Worm (Caenorhabditis elegans) whole organism, L3 larva: Measurements from ENCODE around the gene K02E11.4.

Source experiments
- R02D3.7 ChIP-seq: fragments of 150-350 bp; optimal IDR thresholded peaks from 2 replicates; lab custom pipeline; 2014; ENCODE audit warnings: missing biosample characterization, missing genetic modification characterization
- ZK546.5 ChIP-seq: sonication (generic microtip); optimal IDR thresholded peaks from 2 replicates; lab custom pipeline; 2017; ENCODE audit warnings: missing biosample characterization, missing genetic modification characterization
- ama-1 ChIP-seq: fragments of 150-350 bp; optimal IDR thresholded peaks from 2 replicates; lab custom pipeline; 2018
- ceh-28 ChIP-seq: fragments of 150-350 bp; optimal IDR thresholded peaks from 2 replicates; lab custom pipeline; 2014; ENCODE audit warnings: missing biosample characterization, missing genetic modification reagents, missing genetic modification characterization
- daf-12 ChIP-seq: fragments of 150-350 bp; optimal IDR thresholded peaks from 2 replicates; lab custom pipeline; 2014; ENCODE audit warnings: missing biosample characterization, missing genetic modification reagents, missing genetic modification characterization
- egl-27 ChIP-seq: sonication (generic microtip); optimal IDR thresholded peaks from 4 replicates; lab custom pipeline; 2017; ENCODE audit warnings: missing biosample characterization, missing genetic modification reagents, missing genetic modification characterization
- egl-5 ChIP-seq: fragments of 150-350 bp; optimal IDR thresholded peaks from 2 replicates; lab custom pipeline; 2017; ENCODE audit warnings: missing biosample characterization, missing genetic modification reagents, missing genetic modification characterization, inconsistent platforms
- elt-1 ChIP-seq: fragments of 150-350 bp; optimal IDR thresholded peaks from 2 replicates; lab custom pipeline; 2014; ENCODE audit warnings: missing biosample characterization, missing genetic modification characterization
- elt-2 ChIP-seq: sonication (generic microtip); optimal IDR thresholded peaks from 2 replicates; lab custom pipeline; 2016; ENCODE audit warnings: missing genetic modification reagents, mild to moderate bottlenecking, missing genetic modification characterization, missing compliant biosample characterization
- elt-3 ChIP-seq, 3 experiments: fragments of 150-350 bp in 1 of 3; sonication (generic microtip) in 2 of 3; optimal IDR thresholded peaks; 2 replicates in 2 of 3; 4 replicates in 1 of 3; lab custom pipeline; 2014 to 2017; ENCODE audit warnings: missing biosample characterization in 3 of 3, missing genetic modification characterization in 3 of 3
- fkh-10 ChIP-seq: sonication (generic microtip); optimal IDR thresholded peaks from 2 replicates; lab custom pipeline; 2017; ENCODE audit warnings: missing biosample characterization, missing genetic modification reagents, missing genetic modification characterization
- fkh-2 ChIP-seq: fragments of 150-350 bp; optimal IDR thresholded peaks from 2 replicates; lab custom pipeline; 2014; ENCODE audit warnings: missing biosample characterization, missing genetic modification reagents, missing genetic modification characterization
- hmg-11 ChIP-seq: sonication (generic microtip); optimal IDR thresholded peaks from 2 replicates; lab custom pipeline; 2016; ENCODE audit warnings: missing genetic modification characterization, missing compliant biosample characterization
- lin-39 ChIP-seq: fragments of 150-350 bp; optimal IDR thresholded peaks from 2 replicates; lab custom pipeline; 2018; ENCODE audit warnings: missing biosample characterization, missing genetic modification reagents, missing genetic modification characterization
- lsy-12 ChIP-seq: sonication (generic microtip); optimal IDR thresholded peaks from 2 replicates; lab custom pipeline; 2016; ENCODE audit warnings: mild to moderate bottlenecking, missing genetic modification characterization, missing compliant biosample characterization
- mml-1 ChIP-seq: fragments of 150-350 bp; sonication (generic microtip); optimal IDR thresholded peaks from 3 replicates; lab custom pipeline; 2014; ENCODE audit warnings: missing biosample characterization, missing genetic modification characterization
- nfya-1 ChIP-seq: sonication (generic microtip); optimal IDR thresholded peaks from 2 replicates; lab custom pipeline; 2017; ENCODE audit warnings: missing genetic modification characterization, mild to moderate bottlenecking, missing compliant biosample characterization, antibody characterized with exemption, moderate library complexity; ENCODE audit not compliant: insufficient read depth
- nhr-11 ChIP-seq: fragments of 150-350 bp; optimal IDR thresholded peaks from 2 replicates; lab custom pipeline; 2014; ENCODE audit warnings: missing biosample characterization, missing genetic modification characterization
- nhr-12 ChIP-seq: fragments of 150-350 bp; optimal IDR thresholded peaks from 2 replicates; lab custom pipeline; 2014; ENCODE audit warnings: missing biosample characterization, missing genetic modification characterization
- nhr-237 ChIP-seq: fragments of 150-350 bp; optimal IDR thresholded peaks from 2 replicates; lab custom pipeline; 2014; ENCODE audit warnings: missing biosample characterization, missing genetic modification characterization
- nhr-25 ChIP-seq: sonication (generic microtip); optimal IDR thresholded peaks from 2 replicates; lab custom pipeline; 2017; ENCODE audit warnings: missing biosample characterization, missing genetic modification characterization
- nhr-76 ChIP-seq: fragments of 150-350 bp; sonication (generic microtip); optimal IDR thresholded peaks from 5 replicates; lab custom pipeline; 2014; ENCODE audit warnings: missing biosample characterization, missing genetic modification characterization
- nhr-77 ChIP-seq: fragments of 150-350 bp; optimal IDR thresholded peaks from 2 replicates; lab custom pipeline; 2014; ENCODE audit warnings: missing biosample characterization, missing genetic modification characterization
- pha-4 ChIP-seq: fragments of 150-350 bp; optimal IDR thresholded peaks from 2 replicates; lab custom pipeline; 2014; ENCODE audit warnings: missing biosample characterization, missing genetic modification reagents, missing genetic modification characterization
- pqm-1 ChIP-seq: fragments of 150-350 bp; optimal IDR thresholded peaks from 2 replicates; lab custom pipeline; 2017; ENCODE audit warnings: missing biosample characterization, missing genetic modification characterization, inconsistent platforms
- tbx-2 ChIP-seq: sonication (generic microtip); optimal IDR thresholded peaks from 2 replicates; lab custom pipeline; 2016; ENCODE audit warnings: mild to moderate bottlenecking, missing genetic modification characterization, missing compliant biosample characterization
- unc-39 ChIP-seq: sonication (generic microtip); optimal IDR thresholded peaks from 4 replicates; lab custom pipeline; 2017; ENCODE audit warnings: missing biosample characterization, missing genetic modification characterization
- unc-62 ChIP-seq: fragments of 150-350 bp; sonication (generic microtip); optimal IDR thresholded peaks from 4 replicates; lab custom pipeline; 2014; ENCODE audit warnings: missing biosample characterization, missing genetic modification reagents, missing genetic modification characterization
- zag-1 ChIP-seq: fragments of 150-350 bp; optimal IDR thresholded peaks from 2 replicates; lab custom pipeline; 2014; ENCODE audit warnings: missing biosample characterization, missing genetic modification characterization
- ztf-11 ChIP-seq: fragments of 150-350 bp; optimal IDR thresholded peaks from 2 replicates; lab custom pipeline; 2014; ENCODE audit warnings: missing biosample characterization, missing genetic modification characterization
- ztf-4 ChIP-seq: fragments of 150-350 bp; optimal IDR thresholded peaks from 2 replicates; lab custom pipeline; 2014; ENCODE audit warnings: missing biosample characterization, missing genetic modification characterization

Gene K02E11.4

DNA sequence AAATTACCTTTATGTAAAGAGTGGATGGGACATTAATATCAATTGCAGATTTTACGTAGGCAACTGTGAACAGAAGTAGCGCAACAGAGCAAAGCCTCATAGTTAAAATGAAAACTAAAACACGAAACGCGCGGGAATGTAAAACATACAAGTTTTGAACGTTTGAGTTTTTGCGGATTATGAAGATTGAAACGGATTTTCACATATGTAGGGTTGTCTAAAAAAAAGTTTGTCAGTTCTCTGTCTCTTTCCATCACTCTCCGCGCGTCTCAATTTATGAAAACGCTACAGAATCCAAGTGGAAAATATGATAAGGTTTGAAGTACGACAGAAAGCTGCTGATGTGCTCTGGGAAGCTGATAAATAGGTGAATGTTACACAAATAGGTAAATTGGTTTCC, 1.2 kb downstream of the K02E11.4 start, which contains the start of gene K02E11.3:
Gene K02E11.3, minus strand, starts transcription at position 101 of the 400 bp plus-strand sequence.
- TF ChIP-seq elt-3 (tag; optimal IDR thresholded peaks at IDR 0.05; lab: Kevin White, UChicago): no peak
- TF ChIP-seq nhr-12 (tag; lab: Kevin White, UChicago): no peak
- TF ChIP-seq nhr-25 (tag; lab: Kevin White, UChicago): no peak
- no peak for TF ChIP-seq nhr-77 (tag; lab: Kevin White, UChicago)
- no peak for TF ChIP-seq R02D3.7 (tag; lab: Kevin White, UChicago)
- TF ChIP-seq lsy-12 (tag; lab: Kevin White, UChicago): no peak
- no peak for TF ChIP-seq ceh-28 (tag; lab: Kevin White, UChicago)
- TF ChIP-seq fkh-2 (tag; lab: Kevin White, UChicago): no peak
- no peak for TF ChIP-seq egl-27 (tag; lab: Kevin White, UChicago)
- no peak for TF ChIP-seq hmg-11
- no peak for TF ChIP-seq elt-1
- TF ChIP-seq ztf-11 (tag; lab: Kevin White, UChicago): no peak
- no peak for TF ChIP-seq nhr-237 (tag; lab: Kevin White, UChicago)
- no peak for TF ChIP-seq ZK546.5 (tag; lab: Kevin White, UChicago)
- TF ChIP-seq pha-4 (tag; lab: Kevin White, UChicago): no peak
- no peak for TF ChIP-seq nfya-1

DNA sequence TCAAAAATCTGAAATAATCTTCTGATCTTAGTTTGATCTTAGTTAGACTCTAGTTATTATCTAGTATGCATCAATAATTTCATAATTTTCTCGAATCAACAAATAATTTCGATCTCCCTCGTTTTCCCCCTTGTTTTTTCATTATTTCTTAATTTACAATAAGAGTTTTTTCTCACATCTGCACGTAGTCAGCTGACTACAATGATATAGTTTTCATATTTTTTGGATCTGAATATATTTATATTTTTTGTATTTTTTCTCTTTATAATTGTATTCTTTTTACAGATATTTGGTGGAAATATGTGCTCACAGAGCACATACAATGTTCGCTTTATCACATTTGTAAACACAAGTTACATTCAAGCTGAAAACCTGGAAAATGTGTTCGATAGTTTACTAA, 4.0 kb downstream of the K02E11.4 start, which contains the start of gene sre-7:
Gene sre-7, plus strand, starts transcription at position 301 of the 400 bp plus-strand sequence.
- no peak for TF ChIP-seq unc-39
- no peak for TF ChIP-seq egl-5 (tag; lab: Kevin White, UChicago)
- TF ChIP-seq fkh-2 (tag; lab: Kevin White, UChicago): no peak

ce11 chrV:14240694-14241201, 7.2 kb downstream of the K02E11.4 start, which contains the start of gene K02E11.10:
TSS of gene K02E11.10 (minus strand) at chrV:14241151.
- no peak for TF ChIP-seq ama-1 (lab: Kevin White, UChicago)
- no peak for TF ChIP-seq lsy-12 (tag; lab: Kevin White, UChicago)

DNA sequence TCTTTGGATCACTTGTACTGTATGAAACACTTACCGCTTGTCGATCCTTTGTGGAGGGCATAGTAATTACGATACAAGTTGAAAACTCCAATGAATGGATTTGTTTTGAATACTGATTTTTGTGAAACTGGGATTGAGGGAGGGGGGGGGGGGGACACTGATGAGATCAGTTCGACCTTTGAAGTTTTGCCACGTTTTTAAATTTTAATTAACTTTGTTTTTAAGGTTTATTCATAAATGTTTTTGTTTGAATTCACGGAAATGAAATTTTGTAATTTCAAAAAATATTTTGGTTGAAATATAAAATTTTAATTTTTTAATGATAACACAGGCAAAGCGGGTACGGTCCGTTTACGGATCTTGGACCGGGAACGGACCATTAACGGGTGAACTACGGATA, 12.0 kb downstream of the K02E11.4 start, which contains the start of gene ent-3:
Gene ent-3, minus strand, starts transcription at position 101 of the 400 bp plus-strand sequence.
- TF ChIP-seq zag-1 (tag; lab: Kevin White, UChicago): no peak
- no peak for TF ChIP-seq lin-39
- no peak for TF ChIP-seq egl-5 (tag; lab: Kevin White, UChicago)
- no peak for TF ChIP-seq elt-2 (tag; lab: Kevin White, UChicago)
- no peak for TF ChIP-seq R02D3.7 (tag; lab: Kevin White, UChicago)
- TF ChIP-seq, all 47 proteins: peak for 0

ce11 chrV:14231656-14232055, 16.3 kb downstream of the K02E11.4 start:
- TF ChIP-seq fkh-10 (GFP tag; lab: Kevin White, UChicago) (no peak), mml-1 (tag; lab: Kevin White, UChicago) (no peak), nhr-11 (tag; lab: Kevin White, UChicago) (no peak), egl-5 (tag; lab: Kevin White, UChicago) (no peak), elt-2 (tag; lab: Kevin White, UChicago) (no peak)

DNA sequence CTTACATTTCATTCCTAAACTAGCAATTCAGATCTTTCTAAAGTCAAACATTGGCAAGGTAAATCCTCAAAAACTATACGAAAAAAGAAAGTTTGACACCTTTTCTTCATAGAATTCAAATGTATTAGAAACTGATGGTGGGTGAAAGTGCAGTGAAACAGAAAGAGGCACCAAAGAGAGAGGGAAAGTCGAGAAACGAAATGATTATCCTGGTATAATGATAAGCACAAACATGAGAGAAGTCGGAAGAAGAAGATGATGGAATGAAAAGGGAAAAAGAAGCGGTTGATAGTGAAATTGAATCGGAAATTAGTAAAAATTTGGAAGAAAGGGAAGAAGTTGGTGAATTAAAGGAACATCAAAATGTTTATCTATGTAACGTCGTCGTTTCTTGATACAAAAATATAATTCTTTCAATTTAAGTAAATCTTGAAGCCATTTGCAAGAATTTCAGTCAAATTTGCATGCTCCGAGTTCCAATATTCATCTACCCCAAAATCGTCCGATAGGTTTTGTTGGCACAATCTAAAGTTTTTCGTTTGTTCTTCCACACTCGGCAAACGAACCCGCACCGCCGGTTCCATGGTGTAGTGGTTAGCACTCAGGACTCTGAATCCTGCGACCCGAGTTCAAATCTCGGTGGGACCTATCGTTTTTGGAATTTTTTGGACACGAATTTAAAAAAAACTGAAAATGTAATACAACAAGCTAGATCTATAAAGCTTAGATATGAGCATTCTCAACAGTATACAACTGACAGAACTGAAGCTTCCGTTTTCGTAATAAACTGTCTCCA, 16.9 kb downstream of the K02E11.4 start:
- TF ChIP-seq nhr-76 (no peak), tbx-2 (tag; lab: Kevin White, UChicago) (no peak), pqm-1 (no peak), unc-39 (no peak), ztf-4 (tag; lab: Kevin White, UChicago) (no peak), ceh-28 (tag; lab: Kevin White, UChicago) (no peak), unc-62 (no peak), pha-4 (tag; lab: Kevin White, UChicago) (no peak), elt-1 (no peak), daf-12 (no peak), mml-1 (tag; lab: Kevin White, UChicago) (no peak), nhr-237 (tag; lab: Kevin White, UChicago) (no peak)
